Worm (Caenorhabditis elegans) whole organism, L3 larva: ENCODE data around the gene Y44F5A.1.
A peak's percentile ranks its signal among the peaks of the same experiment; 100 is the strongest.

Source experiments
- R02D3.7 ChIP-seq: fragments of 150-350 bp; optimal IDR thresholded peaks from 2 replicates; lab custom pipeline; 2014; ENCODE audit warnings: missing biosample characterization, missing genetic modification characterization
- ZK546.5 ChIP-seq: sonication (generic microtip); optimal IDR thresholded peaks from 2 replicates; lab custom pipeline; 2017; ENCODE audit warnings: missing biosample characterization, missing genetic modification characterization
- aly-2 ChIP-seq: fragments of 150-350 bp; optimal IDR thresholded peaks from 2 replicates; lab custom pipeline; 2014; ENCODE audit warnings: missing biosample characterization, missing genetic modification characterization
- ama-1 ChIP-seq: fragments of 150-350 bp; optimal IDR thresholded peaks from 2 replicates; lab custom pipeline; 2018
- ceh-16 ChIP-seq: sonication (generic microtip); optimal IDR thresholded peaks from 2 replicates; lab custom pipeline; 2017; ENCODE audit warnings: missing biosample characterization, missing genetic modification characterization
- ceh-82 ChIP-seq: fragments of 150-350 bp; optimal IDR thresholded peaks from 2 replicates; lab custom pipeline; 2014; ENCODE audit warnings: missing biosample characterization, missing genetic modification characterization
- daf-12 ChIP-seq: fragments of 150-350 bp; optimal IDR thresholded peaks from 2 replicates; lab custom pipeline; 2014; ENCODE audit warnings: missing biosample characterization, missing genetic modification reagents, missing genetic modification characterization
- egl-27 ChIP-seq: sonication (generic microtip); optimal IDR thresholded peaks from 4 replicates; lab custom pipeline; 2017; ENCODE audit warnings: missing biosample characterization, missing genetic modification reagents, missing genetic modification characterization
- egl-5 ChIP-seq: fragments of 150-350 bp; optimal IDR thresholded peaks from 2 replicates; lab custom pipeline; 2017; ENCODE audit warnings: missing biosample characterization, missing genetic modification reagents, missing genetic modification characterization, inconsistent platforms
- elt-1 ChIP-seq: fragments of 150-350 bp; optimal IDR thresholded peaks from 2 replicates; lab custom pipeline; 2014; ENCODE audit warnings: missing biosample characterization, missing genetic modification characterization
- elt-2 ChIP-seq: sonication (generic microtip); optimal IDR thresholded peaks from 2 replicates; lab custom pipeline; 2016; ENCODE audit warnings: missing genetic modification reagents, mild to moderate bottlenecking, missing genetic modification characterization, missing compliant biosample characterization
- elt-3 ChIP-seq, 3 experiments: fragments of 150-350 bp in 1 of 3; sonication (generic microtip) in 2 of 3; optimal IDR thresholded peaks; 2 replicates in 2 of 3; 4 replicates in 1 of 3; lab custom pipeline; 2014 to 2017; ENCODE audit warnings: missing biosample characterization in 3 of 3, missing genetic modification characterization in 3 of 3
- eor-1 ChIP-seq, 2 experiments: fragments of 150-350 bp; optimal IDR thresholded peaks; 2 replicates each; lab custom pipeline; 2014 to 2018; ENCODE audit warnings: missing biosample characterization in 2 of 2, missing genetic modification characterization in 2 of 2
- fkh-10 ChIP-seq: sonication (generic microtip); optimal IDR thresholded peaks from 2 replicates; lab custom pipeline; 2017; ENCODE audit warnings: missing biosample characterization, missing genetic modification reagents, missing genetic modification characterization
- fkh-2 ChIP-seq: fragments of 150-350 bp; optimal IDR thresholded peaks from 2 replicates; lab custom pipeline; 2014; ENCODE audit warnings: missing biosample characterization, missing genetic modification reagents, missing genetic modification characterization
- fos-1 ChIP-seq: fragments of 150-350 bp; optimal IDR thresholded peaks from 2 replicates; lab custom pipeline; 2014; ENCODE audit warnings: missing biosample characterization, missing genetic modification characterization
- hmg-11 ChIP-seq: sonication (generic microtip); optimal IDR thresholded peaks from 2 replicates; lab custom pipeline; 2016; ENCODE audit warnings: missing genetic modification characterization, missing compliant biosample characterization
- jun-1 ChIP-seq: fragments of 150-350 bp; optimal IDR thresholded peaks from 2 replicates; lab custom pipeline; 2014; ENCODE audit warnings: missing biosample characterization, missing genetic modification reagents, missing genetic modification characterization
- lin-15B ChIP-seq: fragments of 150-350 bp; optimal IDR thresholded peaks from 2 replicates; lab custom pipeline; 2014; ENCODE audit warnings: missing biosample characterization, missing genetic modification characterization
- lin-39 ChIP-seq: fragments of 150-350 bp; optimal IDR thresholded peaks from 2 replicates; lab custom pipeline; 2018; ENCODE audit warnings: missing biosample characterization, missing genetic modification reagents, missing genetic modification characterization
- lsy-12 ChIP-seq: sonication (generic microtip); optimal IDR thresholded peaks from 2 replicates; lab custom pipeline; 2016; ENCODE audit warnings: mild to moderate bottlenecking, missing genetic modification characterization, missing compliant biosample characterization
- mdl-1 ChIP-seq: fragments of 150-350 bp; optimal IDR thresholded peaks from 2 replicates; lab custom pipeline; 2014; ENCODE audit warnings: missing biosample characterization, missing genetic modification characterization
- mml-1 ChIP-seq: fragments of 150-350 bp; sonication (generic microtip); optimal IDR thresholded peaks from 3 replicates; lab custom pipeline; 2014; ENCODE audit warnings: missing biosample characterization, missing genetic modification characterization
- nfya-1 ChIP-seq: sonication (generic microtip); optimal IDR thresholded peaks from 2 replicates; lab custom pipeline; 2017; ENCODE audit warnings: missing genetic modification characterization, mild to moderate bottlenecking, missing compliant biosample characterization, antibody characterized with exemption, moderate library complexity; ENCODE audit not compliant: insufficient read depth
- nhr-11 ChIP-seq: fragments of 150-350 bp; optimal IDR thresholded peaks from 2 replicates; lab custom pipeline; 2014; ENCODE audit warnings: missing biosample characterization, missing genetic modification characterization
- nhr-12 ChIP-seq: fragments of 150-350 bp; optimal IDR thresholded peaks from 2 replicates; lab custom pipeline; 2014; ENCODE audit warnings: missing biosample characterization, missing genetic modification characterization
- nhr-23 ChIP-seq: fragments of 150-350 bp; optimal IDR thresholded peaks from 2 replicates; lab custom pipeline; 2014; ENCODE audit warnings: missing biosample characterization, missing genetic modification reagents, missing genetic modification characterization
- nhr-237 ChIP-seq: fragments of 150-350 bp; optimal IDR thresholded peaks from 2 replicates; lab custom pipeline; 2014; ENCODE audit warnings: missing biosample characterization, missing genetic modification characterization
- nhr-25 ChIP-seq: sonication (generic microtip); optimal IDR thresholded peaks from 2 replicates; lab custom pipeline; 2017; ENCODE audit warnings: missing biosample characterization, missing genetic modification characterization
- nhr-28 ChIP-seq: fragments of 150-350 bp; optimal IDR thresholded peaks from 2 replicates; lab custom pipeline; 2014; ENCODE audit warnings: missing biosample characterization, missing genetic modification characterization
- nhr-43 ChIP-seq: sonication (generic microtip); optimal IDR thresholded peaks from 2 replicates; lab custom pipeline; 2016; ENCODE audit warnings: mild to moderate bottlenecking, missing genetic modification characterization, missing compliant biosample characterization; ENCODE audit not compliant: poor library complexity, severe bottlenecking
- nhr-67 ChIP-seq: fragments of 150-350 bp; optimal IDR thresholded peaks from 2 replicates; lab custom pipeline; 2014; ENCODE audit warnings: missing biosample characterization, missing genetic modification characterization
- nhr-76 ChIP-seq: fragments of 150-350 bp; sonication (generic microtip); optimal IDR thresholded peaks from 5 replicates; lab custom pipeline; 2014; ENCODE audit warnings: missing biosample characterization, missing genetic modification characterization
- nhr-77 ChIP-seq: fragments of 150-350 bp; optimal IDR thresholded peaks from 2 replicates; lab custom pipeline; 2014; ENCODE audit warnings: missing biosample characterization, missing genetic modification characterization
- pha-4 ChIP-seq: fragments of 150-350 bp; optimal IDR thresholded peaks from 2 replicates; lab custom pipeline; 2014; ENCODE audit warnings: missing biosample characterization, missing genetic modification reagents, missing genetic modification characterization
- pqm-1 ChIP-seq: fragments of 150-350 bp; optimal IDR thresholded peaks from 2 replicates; lab custom pipeline; 2017; ENCODE audit warnings: missing biosample characterization, missing genetic modification characterization, inconsistent platforms
- sea-2 ChIP-seq: fragments of 150-350 bp; sonication (generic microtip); optimal IDR thresholded peaks from 4 replicates; lab custom pipeline; 2014; ENCODE audit warnings: missing biosample characterization, missing genetic modification reagents, missing genetic modification characterization
- skn-1 ChIP-seq: fragments of 150-350 bp; optimal IDR thresholded peaks from 2 replicates; lab custom pipeline; 2014; ENCODE audit warnings: missing biosample characterization, missing genetic modification characterization
- snpc-4 ChIP-seq: fragments of 150-350 bp; optimal IDR thresholded peaks from 2 replicates; lab custom pipeline; 2014; ENCODE audit warnings: missing biosample characterization, missing genetic modification characterization
- tbx-2 ChIP-seq: sonication (generic microtip); optimal IDR thresholded peaks from 2 replicates; lab custom pipeline; 2016; ENCODE audit warnings: mild to moderate bottlenecking, missing genetic modification characterization, missing compliant biosample characterization
- unc-39 ChIP-seq: sonication (generic microtip); optimal IDR thresholded peaks from 4 replicates; lab custom pipeline; 2017; ENCODE audit warnings: missing biosample characterization, missing genetic modification characterization
- unc-62 ChIP-seq: fragments of 150-350 bp; sonication (generic microtip); optimal IDR thresholded peaks from 4 replicates; lab custom pipeline; 2014; ENCODE audit warnings: missing biosample characterization, missing genetic modification reagents, missing genetic modification characterization
- zag-1 ChIP-seq: fragments of 150-350 bp; optimal IDR thresholded peaks from 2 replicates; lab custom pipeline; 2014; ENCODE audit warnings: missing biosample characterization, missing genetic modification characterization
- ztf-11 ChIP-seq: fragments of 150-350 bp; optimal IDR thresholded peaks from 2 replicates; lab custom pipeline; 2014; ENCODE audit warnings: missing biosample characterization, missing genetic modification characterization
- ztf-4 ChIP-seq: fragments of 150-350 bp; optimal IDR thresholded peaks from 2 replicates; lab custom pipeline; 2014; ENCODE audit warnings: missing biosample characterization, missing genetic modification characterization

Y44F5A.1 gene

DNA sequence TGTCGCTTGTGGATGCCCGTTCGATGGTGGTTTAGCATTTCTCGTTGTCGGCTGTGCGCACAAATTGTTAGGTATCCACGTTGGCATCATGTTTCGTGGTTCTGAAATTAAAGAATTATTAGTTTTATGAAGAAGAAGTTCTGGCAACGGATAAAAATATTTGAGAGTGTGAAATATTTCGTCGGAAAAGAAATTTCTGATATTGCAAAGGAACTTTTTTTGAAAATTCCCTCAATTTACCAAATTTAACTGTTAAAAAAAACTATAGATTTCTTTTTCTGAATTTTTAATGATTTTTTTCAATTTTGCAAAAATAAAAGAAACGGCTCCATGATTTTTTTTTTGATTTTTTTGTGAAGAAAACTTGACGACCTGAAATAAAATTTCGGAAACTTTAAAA is 19.5 kb downstream of the Y44F5A.1 start, which contains the start of gene mpk-1:
TSS of gene mpk-1 (minus strand) at position 101 of the 400 bp plus-strand sequence.
- TF ChIP-seq tbx-2 (tag; lab: Kevin White, UChicago) (no peak), fos-1 (tag; lab: Kevin White, UChicago) (no peak), elt-3 (tag; optimal IDR thresholded peaks at IDR 0.05; lab: Kevin White, UChicago) (no peak), nhr-12 (tag; lab: Kevin White, UChicago) (no peak), lin-15B (tag; lab: Kevin White, UChicago) (no peak), elt-1 (no peak), egl-5 (no peak), skn-1 (tag; lab: Kevin White, UChicago) (no peak), elt-2 (no peak), ceh-16 (tag; lab: Kevin White, UChicago) (no peak), nhr-11 (tag; lab: Kevin White, UChicago) (no peak), ztf-4 (tag; lab: Kevin White, UChicago) (no peak), R02D3.7 (no peak), eor-1 (tag; optimal IDR thresholded peaks at IDR 0.05; lab: Kevin White, UChicago) (no peak), nhr-28 (tag; lab: Kevin White, UChicago) (no peak)

- peak; percentile 56 for TF ChIP-seq pqm-1 (tag; lab: Kevin White, UChicago)
- peak; percentile 75 for TF ChIP-seq elt-2
- TF ChIP-seq ceh-16 (tag; lab: Kevin White, UChicago), result no peak
- TF ChIP-seq nfya-1, result peak; percentile 30
Observed at ce11 chrIII:4227363-4227762, 20.1 kb downstream of the Y44F5A.1 start.

- TF ChIP-seq eor-1 (tag; optimal IDR thresholded peaks at IDR 0.05; lab: Kevin White, UChicago) (no peak), lin-39 (tag; lab: Kevin White, UChicago) (no peak), hmg-11 (peak; percentile 5)
Observed at ce11 chrIII:4224722-4225121, 22.7 kb downstream of the Y44F5A.1 start.

DNA sequence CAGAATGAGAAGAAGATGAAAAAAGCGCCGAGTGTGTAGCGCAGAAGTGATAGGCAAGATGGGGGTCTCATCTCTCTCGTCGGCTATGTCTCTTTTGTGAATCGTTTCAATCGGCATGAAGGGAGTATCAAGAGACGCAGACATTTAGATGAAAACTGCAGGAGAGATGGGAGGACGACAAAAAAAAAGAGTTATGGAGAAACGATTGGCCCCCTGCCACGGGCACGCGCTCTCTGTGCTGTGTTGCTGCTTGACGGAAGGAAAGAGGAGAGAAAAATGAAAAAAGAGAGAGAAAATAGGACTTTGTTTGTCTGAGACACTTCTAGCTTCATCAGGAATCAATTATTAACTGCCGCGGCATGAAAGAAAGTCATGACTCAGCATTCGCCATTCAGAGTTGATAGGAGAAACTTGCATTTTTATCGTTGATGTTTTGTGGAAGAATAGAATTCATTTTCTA is 23.8 kb downstream of the Y44F5A.1 start:
- TF ChIP-seq nhr-237 (no peak), aly-2 (no peak), tbx-2 (tag; lab: Kevin White, UChicago) (peak; percentile 71), nhr-23 (tag; lab: Kevin White, UChicago) (peak; percentile 26), nhr-28 (tag; lab: Kevin White, UChicago) (no peak), elt-1 (peak; percentile 48), mdl-1 (tag; lab: Kevin White, UChicago) (peak; percentile 81), nhr-11 (tag; lab: Kevin White, UChicago) (peak; percentile 88), sea-2 (GFP tag; lab: Kevin White, UChicago) (peak; percentile 38), lsy-12 (peak; percentile 2), fos-1 (tag; lab: Kevin White, UChicago) (peak; percentile 45), pqm-1 (tag; lab: Kevin White, UChicago) (peak; percentile 62), unc-62 (GFP tag; lab: Kevin White, UChicago) (peak; percentile 49), ztf-11 (no peak), pha-4 (tag; lab: Kevin White, UChicago) (peak; percentile 81), snpc-4 (peak; percentile 11), elt-3 (tag; optimal IDR thresholded peaks at IDR 0.05; lab: Kevin White, UChicago) (no peak), egl-5 (peak; percentile 95), nhr-25 (tag; lab: Kevin White, UChicago) (peak; percentile 20), nhr-12 (tag; lab: Kevin White, UChicago) (no peak), eor-1 (tag; optimal IDR thresholded peaks at IDR 0.05; lab: Kevin White, UChicago) (no peak), nhr-67 (tag; lab: Kevin White, UChicago) (no peak), zag-1 (tag; lab: Kevin White, UChicago) (peak; percentile 56), nhr-43 (tag; lab: Kevin White, UChicago) (peak; percentile 51), egl-27 (tag; lab: Kevin White, UChicago) (peak; percentile 76), unc-39 (tag; lab: Kevin White, UChicago) (peak; percentile 14), ztf-4 (tag; lab: Kevin White, UChicago) (no peak), jun-1 (tag; lab: Kevin White, UChicago) (peak; percentile 93), daf-12 (tag; lab: Kevin White, UChicago) (no peak), ama-1 (lab: Kevin White, UChicago) (no peak), hmg-11 (peak; percentile 92), lin-39 (tag; lab: Kevin White, UChicago) (peak; percentile 95), skn-1 (tag; lab: Kevin White, UChicago) (peak; percentile 74), fkh-2 (tag; lab: Kevin White, UChicago) (peak; percentile 41), nhr-77 (tag; lab: Kevin White, UChicago) (no peak), mml-1 (no peak), ZK546.5 (tag; lab: Kevin White, UChicago) (no peak), ceh-82 (tag; lab: Kevin White, UChicago) (peak; percentile 28), ceh-16 (tag; lab: Kevin White, UChicago) (no peak), fkh-10 (GFP tag; lab: Kevin White, UChicago) (no peak), nhr-76 (tag; lab: Kevin White, UChicago) (no peak), nfya-1 (peak; percentile 95), elt-2 (peak; percentile 86)
